Worm (Caenorhabditis elegans): Measurements from ENCODE around the gene spe-26.

DNA sequence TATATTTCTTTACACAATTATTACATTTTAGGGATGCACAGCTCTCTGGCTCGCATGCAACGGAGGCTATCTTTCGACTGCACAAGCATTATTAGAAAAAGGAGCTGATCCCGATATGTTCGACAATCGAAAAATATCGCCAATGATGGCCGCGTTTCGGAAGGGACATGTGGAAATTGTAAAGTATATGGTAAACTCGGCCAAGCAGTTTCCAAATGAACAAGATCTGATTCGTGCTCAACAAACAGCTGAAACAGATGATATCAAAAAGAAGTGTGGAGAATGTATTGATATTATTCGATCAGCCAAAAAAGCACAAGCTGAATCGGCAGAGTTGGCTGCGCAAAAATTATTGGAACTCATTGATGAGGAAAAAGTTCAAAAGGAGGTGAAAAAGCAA is 8.8 kb downstream of the spe-26 start:
- TF ChIP-seq mdl-1 (tag; optimal IDR thresholded peaks at IDR 0.05) (no peak), irx-1 (tag; optimal IDR thresholded peaks at IDR 0.05) (no peak), nhr-11 (tag; optimal IDR thresholded peaks at IDR 0.05) (no peak), fkh-8 (tag; optimal IDR thresholded peaks at IDR 0.05) (no peak), fos-1 (tag; optimal IDR thresholded peaks at IDR 0.05) (no peak), ama-1 (optimal IDR thresholded peaks at IDR 0.05) (no peak), aly-2 (tag; optimal IDR thresholded peaks at IDR 0.05) (no peak), unc-62 (GFP tag; optimal IDR thresholded peaks at IDR 0.05) (no peak), nhr-12 (tag; optimal IDR thresholded peaks at IDR 0.05) (no peak)
